Worm (Caenorhabditis elegans) whole organism, early embryonic: ENCODE results near the gene C43H6.12.

Experiments
- ama-1 ChIP-seq: fragments of 150-350 bp; optimal IDR thresholded peaks from 2 replicates; lab custom pipeline; 2014
- flt-1 ChIP-seq: fragments of 200-800 bp; sonication (Bioruptor generic); IDR thresholded peaks from 2 replicates; pipeline ENCODE4 v1.3.6; 2022; ENCODE audit warnings: missing genetic modification characterization, missing compliant biosample characterization

- no peak for TF ChIP-seq ama-1 (lab: Kevin White, UChicago)
- TF ChIP-seq flt-1 (GFP tag; lab: Robert Waterston, UW): no peak
Measured at ce11 chrX:2447214-2447613, 37.8 kb downstream of the C43H6.12 start.
